Fruit fly (Drosophila melanogaster) whole organism, embryonic: ENCODE data around the gene Ubc7.

Experiments
- ATbp ChIP-seq: fragments of 200-800 bp; sonication (Bioruptor generic); optimal IDR thresholded peaks from 2 replicates; lab custom pipeline; 2017; ENCODE audit warnings: missing biosample characterization, mild to moderate bottlenecking, missing genetic modification characterization, missing genetic modification reagents
- B-H2 ChIP-seq: fragments of 200-800 bp; sonication (Bioruptor generic); optimal IDR thresholded peaks from 2 replicates; lab custom pipeline; 2018; ENCODE audit warnings: missing biosample characterization, mild to moderate bottlenecking, missing genetic modification characterization
- Blimp-1 ChIP-seq: fragments of 200-800 bp; sonication (Bioruptor generic); optimal IDR thresholded peaks from 3 replicates; lab custom pipeline; 2018; ENCODE audit warnings: missing biosample characterization, missing genetic modification characterization, mild to moderate bottlenecking, moderate library complexity, missing genetic modification reagents
- C15 ChIP-seq: fragments of 200-800 bp; sonication (Bioruptor generic); IDR thresholded peaks from 3 replicates; pipeline ENCODE4 v1.3.6; 2022; ENCODE audit warnings: missing biosample characterization, missing genetic modification characterization
- CG10274 ChIP-seq: fragments of 200-800 bp; sonication (Bioruptor generic); optimal IDR thresholded peaks from 3 replicates; lab custom pipeline; 2017; ENCODE audit warnings: missing biosample characterization, mild to moderate bottlenecking, missing genetic modification characterization
- CG10431 ChIP-seq: fragments of 200-800 bp; sonication (Bioruptor generic); optimal IDR thresholded peaks from 3 replicates; lab custom pipeline; 2018; ENCODE audit warnings: missing biosample characterization, mild to moderate bottlenecking, missing genetic modification characterization
- CG10979 ChIP-seq: fragments of 200-800 bp; sonication (Bioruptor generic); optimal IDR thresholded peaks from 2 replicates; lab custom pipeline; 2018; ENCODE audit warnings: missing biosample characterization, mild to moderate bottlenecking, missing genetic modification characterization, moderate library complexity
- CG11456 ChIP-seq: fragments of 200-800 bp; sonication (Bioruptor generic); IDR thresholded peaks from 3 replicates; pipeline ENCODE4 v1.3.6; 2022; ENCODE audit warnings: missing biosample characterization, missing genetic modification characterization
- CG12071 ChIP-seq: fragments of 200-800 bp; sonication (Bioruptor generic); optimal IDR thresholded peaks from 3 replicates; lab custom pipeline; 2018; ENCODE audit warnings: missing biosample characterization, mild to moderate bottlenecking, missing genetic modification characterization
- CG17912 ChIP-seq: fragments of 200-800 bp; sonication (Bioruptor generic); optimal IDR thresholded peaks from 2 replicates; lab custom pipeline; 2018; ENCODE audit warnings: missing biosample characterization, mild to moderate bottlenecking, missing genetic modification characterization
- CG2202 ChIP-seq: fragments of 200-800 bp; sonication (Bioruptor generic); optimal IDR thresholded peaks from 2 replicates; lab custom pipeline; 2018; ENCODE audit warnings: missing biosample characterization, mild to moderate bottlenecking, missing genetic modification characterization
- CG30020 ChIP-seq: fragments of 200-800 bp; optimal IDR thresholded peaks from 2 replicates; lab custom pipeline; 2019; ENCODE audit warnings: missing biosample characterization, mild to moderate bottlenecking, missing genetic modification characterization, moderate library complexity
- CG31365 ChIP-seq: fragments of 200-800 bp; sonication (Bioruptor generic); optimal IDR thresholded peaks from 2 replicates; lab custom pipeline; 2018; ENCODE audit warnings: missing biosample characterization, mild to moderate bottlenecking, missing genetic modification characterization
- CG31441 ChIP-seq: fragments of 200-800 bp; sonication (Bioruptor generic); IDR thresholded peaks from 2 replicates; pipeline ENCODE4 v1.3.6; 2022; ENCODE audit warnings: missing biosample characterization, missing genetic modification characterization
- CG32767 ChIP-seq: fragments of 200-800 bp; sonication (Bioruptor generic); IDR thresholded peaks from 2 replicates; pipeline ENCODE4 v1.3.6; 2022; ENCODE audit warnings: missing biosample characterization, missing genetic modification characterization
- CG6654 ChIP-seq: fragments of 200-800 bp; sonication (Bioruptor generic); optimal IDR thresholded peaks from 2 replicates; lab custom pipeline; 2017; ENCODE audit warnings: missing biosample characterization, mild to moderate bottlenecking, missing genetic modification characterization
- D19B ChIP-seq: fragments of 200-800 bp; sonication (Bioruptor generic); optimal IDR thresholded peaks from 2 replicates; lab custom pipeline; 2017; ENCODE audit warnings: missing biosample characterization, mild to moderate bottlenecking, missing genetic modification characterization
- GATAe ChIP-seq: fragments of 200-800 bp; sonication (Bioruptor generic); conservative IDR thresholded peaks from 2 replicates; pipeline ENCODE4 v1.3.6; 2022; ENCODE audit warnings: missing biosample characterization, missing genetic modification characterization
- Jarid2 ChIP-seq: fragments of 200-800 bp; sonication (Bioruptor generic); optimal IDR thresholded peaks from 3 replicates; lab custom pipeline; 2017; ENCODE audit warnings: mild to moderate bottlenecking, missing biosample characterization, missing genetic modification reagents, missing genetic modification characterization
- NC2α ChIP-seq: fragments of 200-800 bp; sonication (Bioruptor generic); optimal IDR thresholded peaks from 2 replicates; lab custom pipeline; 2016; ENCODE audit warnings: missing biosample characterization, missing genetic modification characterization
- NfI ChIP-seq: fragments of 200-800 bp; sonication (Bioruptor generic); optimal IDR thresholded peaks from 3 replicates; lab custom pipeline; 2018; ENCODE audit warnings: missing biosample characterization, mild to moderate bottlenecking, missing genetic modification characterization, moderate library complexity
- Sin3A ChIP-seq: fragments of >200 bp; optimal IDR thresholded peaks from 2 replicates; lab custom pipeline; 2018
- ac ChIP-seq: fragments of 200-800 bp; sonication (Bioruptor generic); optimal IDR thresholded peaks from 3 replicates; lab custom pipeline; 2017; ENCODE audit warnings: missing biosample characterization, mild to moderate bottlenecking, missing genetic modification characterization
- al ChIP-seq: fragments of 200-800 bp; sonication (Bioruptor generic); IDR thresholded peaks from 2 replicates; pipeline ENCODE4 v1.3.6; 2022; ENCODE audit warnings: missing biosample characterization, missing genetic modification characterization
- dysf ChIP-seq: fragments of 200-800 bp; sonication (Bioruptor generic); IDR thresholded peaks from 3 replicates; pipeline ENCODE4 v1.3.6; 2022; ENCODE audit warnings: missing biosample characterization, missing genetic modification characterization
- her ChIP-seq: fragments of 200-800 bp; sonication (Bioruptor generic); optimal IDR thresholded peaks from 2 replicates; lab custom pipeline; 2016; ENCODE audit warnings: missing biosample characterization, missing genetic modification characterization
- jigr1 ChIP-seq: fragments of 200-800 bp; sonication (Bioruptor generic); IDR thresholded peaks from 3 replicates; pipeline ENCODE4 v1.3.6; 2022; ENCODE audit warnings: missing biosample characterization, missing genetic modification characterization
- jing ChIP-seq: fragments of 200-800 bp; sonication (Bioruptor generic); optimal IDR thresholded peaks from 2 replicates; lab custom pipeline; 2018; ENCODE audit warnings: missing biosample characterization, mild to moderate bottlenecking, missing genetic modification characterization
- kni ChIP-seq: fragments of 200-800 bp; sonication (Bioruptor generic); optimal IDR thresholded peaks from 3 replicates; lab custom pipeline; 2017; ENCODE audit warnings: mild to moderate bottlenecking, missing biosample characterization, missing genetic modification reagents, missing genetic modification characterization
- nau ChIP-seq: fragments of 200-800 bp; sonication (Bioruptor generic); optimal IDR thresholded peaks from 3 replicates; lab custom pipeline; 2017; ENCODE audit warnings: missing biosample characterization, mild to moderate bottlenecking, missing genetic modification characterization, missing genetic modification reagents
- nom ChIP-seq: fragments of 200-800 bp; sonication (Bioruptor generic); optimal IDR thresholded peaks from 2 replicates; lab custom pipeline; 2017; ENCODE audit warnings: missing biosample characterization, missing genetic modification characterization, mild to moderate bottlenecking, moderate library complexity, missing genetic modification reagents
- onecut ChIP-seq: fragments of 200-800 bp; sonication (Bioruptor generic); IDR thresholded peaks from 2 replicates; pipeline ENCODE4 v1.3.6; 2022; ENCODE audit warnings: missing biosample characterization, missing genetic modification characterization
- pnt ChIP-seq: fragments of 200-800 bp; sonication (Bioruptor generic); optimal IDR thresholded peaks from 3 replicates; lab custom pipeline; 2016; ENCODE audit warnings: missing biosample characterization, missing genetic modification characterization
- sqz ChIP-seq: fragments of 200-800 bp; sonication (Bioruptor generic); optimal IDR thresholded peaks from 3 replicates; lab custom pipeline; 2018; ENCODE audit warnings: missing biosample characterization, mild to moderate bottlenecking, missing genetic modification characterization
- stc ChIP-seq: fragments of 200-800 bp; sonication (Bioruptor generic); IDR thresholded peaks from 2 replicates; pipeline ENCODE4 v1.3.6; 2022; ENCODE audit warnings: missing biosample characterization, missing genetic modification characterization
- tll ChIP-seq, 2 experiments: fragments of 200-800 bp in 1 of 2; fragments of >200 bp in 1 of 2; sonication (Bioruptor generic) in 1 of 2; optimal IDR thresholded peaks; 2 replicates each; lab custom pipeline; 2017 to 2019; ENCODE audit warnings: missing biosample characterization in 2 of 2, missing genetic modification characterization in 2 of 2, mild to moderate bottlenecking in 1 of 2, moderate library complexity in 1 of 2
- tx ChIP-seq: fragments of 200-800 bp; sonication (Bioruptor generic); optimal IDR thresholded peaks from 2 replicates; lab custom pipeline; 2016; ENCODE audit warnings: missing biosample characterization, missing genetic modification characterization
- vfl ChIP-seq: fragments of 200-800 bp; sonication (Bioruptor generic); optimal IDR thresholded peaks from 2 replicates; lab custom pipeline; 2016; ENCODE audit warnings: missing biosample characterization, missing genetic modification characterization

The Ubc7 gene

dm6 chrX:16640260-16641100 is 47.0 kb downstream of the Ubc7 start, which contains the start of the genes SNRPG and mthl1 (continued):
- peak; percentile 69 for TF ChIP-seq GATAe (GFP tag; lab: Robert Waterston, UW)
- TF ChIP-seq tll (GFP tag; optimal IDR thresholded peaks at IDR 0.05; lab: Kevin White, UChicago) = peak in 1 of 2 experiments; percentile 62
- TF ChIP-seq CG17912 = no peak
- TF ChIP-seq jing (GFP tag; lab: Kevin White, UChicago) = peak; percentile 30
- TF ChIP-seq tx (GFP tag; lab: Kevin White, UChicago) = peak; percentile 77
- TF ChIP-seq vfl (GFP tag; lab: Kevin White, UChicago) = peak; percentile 82
- TF ChIP-seq CG31365 (tag; lab: Kevin White, UChicago) = peak; percentile 15
- peak; percentile 81 for TF ChIP-seq her (GFP tag; lab: Kevin White, UChicago)
- TF ChIP-seq nau (GFP tag; lab: Kevin White, UChicago) = no peak
- TF ChIP-seq CG10431 (GFP tag; lab: Kevin White, UChicago) = peak; percentile 10
- peak; percentile 94 for TF ChIP-seq CG11456 (GFP tag; lab: Robert Waterston, UW)
- peak; percentile 74 for TF ChIP-seq CG31441
- peak; percentile 74 for TF ChIP-seq Sin3A (lab: Kevin White, UChicago)
- TF ChIP-seq NfI = peak; percentile 79
- peak; percentile 92 for TF ChIP-seq al

- TF ChIP-seq jigr1 (GFP tag; lab: Robert Waterston, UW) (no peak), kni (GFP tag; lab: Kevin White, UChicago) (peak; percentile 59), CG2202 (tag; lab: Kevin White, UChicago) (no peak), Blimp-1 (GFP tag; lab: Kevin White, UChicago) (peak; percentile 33), NC2α (GFP tag; lab: Kevin White, UChicago) (no peak), Jarid2 (GFP tag; lab: Kevin White, UChicago) (peak; percentile 61), ATbp (peak; percentile 27), CG6654 (no peak), CG32767 (GFP tag; lab: Robert Waterston, UW) (no peak), D19B (GFP tag; lab: Kevin White, UChicago) (no peak), nom (GFP tag; lab: Kevin White, UChicago) (no peak), pnt (no peak), CG10274 (GFP tag; lab: Kevin White, UChicago) (no peak), CG10979 (tag; lab: Kevin White, UChicago) (no peak), B-H2 (GFP tag; lab: Kevin White, UChicago) (no peak), CG12071 (GFP tag; lab: Kevin White, UChicago) (no peak), onecut (GFP tag; lab: Robert Waterston, UW) (no peak), stc (GFP tag; lab: Robert Waterston, UW) (no peak), C15 (GFP tag; lab: Robert Waterston, UW) (no peak), ac (peak; percentile 1), CG30020 (no peak), dysf (GFP tag; lab: Robert Waterston, UW) (no peak), sqz (GFP tag; lab: Kevin White, UChicago) (peak; percentile 6)
Observed at dm6 chrX:16641101-16641420, 47.6 kb downstream of the Ubc7 start.
